Fruit fly (Drosophila melanogaster) whole organism, embryonic: Measurements from ENCODE around the gene Ekar.

Source experiments
- Aef1 ChIP-seq: fragments of 200-800 bp; sonication (Bioruptor generic); IDR thresholded peaks from 3 replicates; pipeline ENCODE4 v1.3.6; 2022; ENCODE audit warnings: missing biosample characterization, missing genetic modification characterization
- CG10267 ChIP-seq: fragments of 200-800 bp; sonication (Bioruptor generic); optimal IDR thresholded peaks from 2 replicates; lab custom pipeline; 2018; ENCODE audit warnings: missing biosample characterization, mild to moderate bottlenecking, missing genetic modification characterization, moderate library complexity
- CG10274 ChIP-seq: fragments of 200-800 bp; sonication (Bioruptor generic); optimal IDR thresholded peaks from 3 replicates; lab custom pipeline; 2017; ENCODE audit warnings: missing biosample characterization, mild to moderate bottlenecking, missing genetic modification characterization
- CG12659 ChIP-seq: fragments of 200-800 bp; sonication (Bioruptor generic); optimal IDR thresholded peaks from 3 replicates; lab custom pipeline; 2017; ENCODE audit warnings: mild to moderate bottlenecking, missing biosample characterization, missing genetic modification reagents, missing genetic modification characterization
- CG13775 ChIP-seq: fragments of 200-800 bp; sonication (Bioruptor generic); optimal IDR thresholded peaks from 3 replicates; lab custom pipeline; 2017; ENCODE audit warnings: missing biosample characterization, mild to moderate bottlenecking, missing genetic modification characterization
- CG14710 ChIP-seq: fragments of 200-800 bp; sonication (Bioruptor generic); optimal IDR thresholded peaks from 3 replicates; lab custom pipeline; 2019; ENCODE audit warnings: missing biosample characterization, mild to moderate bottlenecking, missing genetic modification characterization, moderate library complexity
- CG1603 ChIP-seq: fragments of 200-800 bp; sonication (Bioruptor generic); optimal IDR thresholded peaks from 2 replicates; lab custom pipeline; 2019; ENCODE audit warnings: missing biosample characterization, mild to moderate bottlenecking, missing genetic modification characterization, moderate library complexity
- CG16813 ChIP-seq: fragments of 200-800 bp; sonication (Bioruptor generic); IDR thresholded peaks from 3 replicates; pipeline ENCODE4 v1.3.6; 2022; ENCODE audit warnings: missing biosample characterization, missing genetic modification characterization; ENCODE audit not compliant: partially characterized antibody
- CG18262 ChIP-seq: fragments of 200-800 bp; optimal IDR thresholded peaks from 3 replicates; lab custom pipeline; 2019; ENCODE audit warnings: missing biosample characterization, mild to moderate bottlenecking, missing genetic modification characterization, moderate library complexity
- CG2116 ChIP-seq: fragments of 200-800 bp; sonication (Bioruptor generic); optimal IDR thresholded peaks from 3 replicates; lab custom pipeline; 2018; ENCODE audit warnings: missing biosample characterization, mild to moderate bottlenecking, missing genetic modification characterization
- CG2129 ChIP-seq: fragments of 200-800 bp; sonication (Bioruptor generic); IDR thresholded peaks from 2 replicates; pipeline ENCODE4 v1.3.6; 2022; ENCODE audit warnings: missing biosample characterization, missing genetic modification characterization; ENCODE audit not compliant: partially characterized antibody
- CG2712 ChIP-seq: fragments of 200-800 bp; optimal IDR thresholded peaks from 3 replicates; lab custom pipeline; 2019; ENCODE audit warnings: missing biosample characterization, mild to moderate bottlenecking, missing genetic modification characterization, moderate library complexity
- CG30403 ChIP-seq: fragments of 200-800 bp; sonication (Bioruptor generic); optimal IDR thresholded peaks from 3 replicates; lab custom pipeline; 2016; ENCODE audit warnings: missing biosample characterization, missing genetic modification characterization
- CG32767 ChIP-seq: fragments of 200-800 bp; sonication (Bioruptor generic); IDR thresholded peaks from 2 replicates; pipeline ENCODE4 v1.3.6; 2022; ENCODE audit warnings: missing biosample characterization, missing genetic modification characterization
- CG32772 ChIP-seq: fragments of 200-800 bp; sonication (Bioruptor generic); IDR thresholded peaks from 2 replicates; pipeline ENCODE4 v1.3.6; 2022; ENCODE audit warnings: missing biosample characterization, missing genetic modification characterization
- CG33557 ChIP-seq: fragments of 200-800 bp; sonication (Bioruptor generic); optimal IDR thresholded peaks from 2 replicates; lab custom pipeline; 2019; ENCODE audit warnings: missing biosample characterization, mild to moderate bottlenecking, missing genetic modification characterization, moderate library complexity
- CG34224 ChIP-seq: fragments of 200-800 bp; sonication (Bioruptor generic); IDR thresholded peaks from 3 replicates; pipeline ENCODE4 v1.3.6; 2022; ENCODE audit warnings: missing biosample characterization, missing genetic modification characterization; ENCODE audit not compliant: partially characterized antibody
- CG3995 ChIP-seq: fragments of 200-800 bp; sonication (Bioruptor generic); optimal IDR thresholded peaks from 3 replicates; lab custom pipeline; 2016; ENCODE audit warnings: missing biosample characterization, missing genetic modification characterization
- CG4282 ChIP-seq: fragments of 200-800 bp; sonication (Bioruptor generic); optimal IDR thresholded peaks from 2 replicates; lab custom pipeline; 2016; ENCODE audit warnings: missing biosample characterization, missing genetic modification characterization
- CG4424 ChIP-seq: fragments of 200-800 bp; sonication (Bioruptor generic); optimal IDR thresholded peaks from 3 replicates; lab custom pipeline; 2016; ENCODE audit warnings: missing biosample characterization, missing genetic modification characterization
- CG4617 ChIP-seq: fragments of 200-800 bp; sonication (Bioruptor generic); optimal IDR thresholded peaks from 3 replicates; lab custom pipeline; 2016; ENCODE audit warnings: missing biosample characterization, missing genetic modification characterization, borderline replicate concordance
- CkIIα-i1 ChIP-seq: fragments of 200-800 bp; sonication (Bioruptor generic); IDR thresholded peaks from 2 replicates; pipeline ENCODE4 v1.3.6; 2022; ENCODE audit warnings: missing biosample characterization, missing genetic modification characterization
- D19A ChIP-seq: fragments of 200-800 bp; optimal IDR thresholded peaks from 3 replicates; lab custom pipeline; 2019; ENCODE audit warnings: missing biosample characterization, mild to moderate bottlenecking, missing genetic modification characterization, moderate library complexity
- Eip74EF ChIP-seq, 2 experiments: fragments of 200-800 bp in 1 of 2; fragments of >200 bp in 1 of 2; sonication (Bioruptor generic) in 1 of 2; optimal IDR thresholded peaks; 2 replicates each; lab custom pipeline; 2017 to 2019; ENCODE audit warnings: missing biosample characterization in 2 of 2, missing genetic modification characterization in 2 of 2, mild to moderate bottlenecking in 1 of 2, moderate library complexity in 1 of 2
- NK7.1 ChIP-seq: fragments of 200-800 bp; sonication (Bioruptor generic); optimal IDR thresholded peaks from 3 replicates; lab custom pipeline; 2016; ENCODE audit warnings: missing biosample characterization, missing genetic modification characterization
- Scr ChIP-seq: fragments of 200-800 bp; sonication (Bioruptor generic); IDR thresholded peaks from 2 replicates; pipeline ENCODE4 v1.3.6; 2022; ENCODE audit warnings: missing biosample characterization, missing genetic modification characterization; ENCODE audit not compliant: partially characterized antibody
- Ssrp ChIP-seq: fragments of 200-800 bp; sonication (Bioruptor generic); optimal IDR thresholded peaks from 2 replicates; lab custom pipeline; 2018; ENCODE audit warnings: missing biosample characterization, mild to moderate bottlenecking, missing genetic modification characterization, moderate library complexity
- Xbp1 ChIP-seq: fragments of 200-800 bp; sonication (Bioruptor generic); optimal IDR thresholded peaks from 3 replicates; lab custom pipeline; 2016; ENCODE audit warnings: missing biosample characterization, mild to moderate bottlenecking, missing genetic modification characterization
- az2 ChIP-seq: fragments of 200-800 bp; sonication (Bioruptor generic); optimal IDR thresholded peaks from 3 replicates; lab custom pipeline; 2016; ENCODE audit warnings: missing biosample characterization, missing genetic modification characterization
- bsh ChIP-seq, 2 experiments: fragments of 200-800 bp; sonication (Bioruptor generic); optimal IDR thresholded peaks; 2 replicates each; lab custom pipeline; 2017 to 2018; ENCODE audit warnings: mild to moderate bottlenecking in 2 of 2, missing biosample characterization in 2 of 2, missing genetic modification characterization in 2 of 2, moderate library complexity in 1 of 2
- dmrt11E ChIP-seq: fragments of 200-800 bp; sonication (Bioruptor generic); optimal IDR thresholded peaks from 3 replicates; lab custom pipeline; 2018; ENCODE audit warnings: missing biosample characterization, mild to moderate bottlenecking, missing genetic modification characterization, moderate library complexity
- dpn ChIP-seq, 2 experiments: fragments of 200-800 bp; sonication (Bioruptor generic); optimal IDR thresholded peaks; 3 replicates each; lab custom pipeline; 2016; ENCODE audit warnings: missing biosample characterization in 2 of 2, missing genetic modification characterization in 2 of 2
- gfzf ChIP-seq: fragments of 200-800 bp; sonication (Bioruptor generic); optimal IDR thresholded peaks from 2 replicates; lab custom pipeline; 2016; ENCODE audit warnings: missing biosample characterization, mild to moderate bottlenecking, missing genetic modification characterization, moderate library complexity
- ind ChIP-seq: fragments of 200-800 bp; sonication (Bioruptor generic); optimal IDR thresholded peaks from 3 replicates; lab custom pipeline; 2016; ENCODE audit warnings: missing biosample characterization, missing genetic modification characterization
- jigr1 ChIP-seq: fragments of 200-800 bp; sonication (Bioruptor generic); IDR thresholded peaks from 3 replicates; pipeline ENCODE4 v1.3.6; 2022; ENCODE audit warnings: missing biosample characterization, missing genetic modification characterization
- lab ChIP-seq: fragments of 200-800 bp; sonication (Bioruptor generic); optimal IDR thresholded peaks from 3 replicates; lab custom pipeline; 2017; ENCODE audit warnings: missing biosample characterization, missing genetic modification characterization, mild to moderate bottlenecking, moderate library complexity, missing genetic modification reagents
- lola ChIP-seq, 3 experiments: fragments of >200 bp in 2 of 3; fragments of 200-800 bp in 1 of 3; sonication (Bioruptor generic) in 1 of 3; optimal IDR thresholded peaks; 2 replicates each; lab custom pipeline; 2017 to 2019; ENCODE audit warnings: missing biosample characterization in 3 of 3, missing genetic modification characterization in 3 of 3, mild to moderate bottlenecking in 1 of 3, moderate library complexity in 1 of 3
- mam ChIP-seq: fragments of 200-800 bp; sonication (Bioruptor generic); optimal IDR thresholded peaks from 3 replicates; lab custom pipeline; 2016; ENCODE audit warnings: missing biosample characterization, missing genetic modification characterization
- pfk ChIP-seq: fragments of 200-800 bp; sonication (Bioruptor generic); optimal IDR thresholded peaks from 2 replicates; lab custom pipeline; 2018; ENCODE audit warnings: missing biosample characterization, mild to moderate bottlenecking, missing genetic modification characterization, moderate library complexity
- pnt ChIP-seq: fragments of 200-800 bp; sonication (Bioruptor generic); optimal IDR thresholded peaks from 3 replicates; lab custom pipeline; 2016; ENCODE audit warnings: missing biosample characterization, missing genetic modification characterization
- pzg ChIP-seq: fragments of 200-800 bp; sonication (Bioruptor generic); optimal IDR thresholded peaks from 3 replicates; lab custom pipeline; 2018; ENCODE audit warnings: missing biosample characterization, mild to moderate bottlenecking, missing genetic modification characterization, moderate library complexity
- row ChIP-seq: fragments of 200-800 bp; sonication (Bioruptor generic); IDR thresholded peaks from 3 replicates; pipeline ENCODE4 v1.3.6; 2022; ENCODE audit warnings: missing biosample characterization, missing genetic modification characterization
- sens ChIP-seq: fragments of 200-800 bp; sonication (Bioruptor generic); peaks from one replicate; lab custom pipeline; 2016; ENCODE audit warnings: missing biosample characterization, missing genetic modification characterization
- sim ChIP-seq: fragments of 200-800 bp; sonication (Bioruptor generic); IDR thresholded peaks from 2 replicates; pipeline ENCODE4 v1.3.6; 2022; ENCODE audit warnings: missing biosample characterization, missing genetic modification characterization
- sug ChIP-seq: fragments of 200-800 bp; optimal IDR thresholded peaks from 2 replicates; lab custom pipeline; 2019; ENCODE audit warnings: missing biosample characterization, mild to moderate bottlenecking, missing genetic modification characterization, moderate library complexity
- tio ChIP-seq: fragments of 200-800 bp; sonication (Bioruptor generic); optimal IDR thresholded peaks from 2 replicates; lab custom pipeline; 2017; ENCODE audit warnings: missing biosample characterization, missing genetic modification characterization, inconsistent platforms
- ttk ChIP-seq: fragments of 200-800 bp; sonication (Bioruptor generic); IDR thresholded peaks from 2 replicates; pipeline ENCODE4 v2.1.2; 2022; ENCODE audit warnings: missing biosample characterization, missing genetic modification characterization
- zen ChIP-seq: fragments of 200-800 bp; sonication (Bioruptor generic); optimal IDR thresholded peaks from 3 replicates; lab custom pipeline; 2018; ENCODE audit warnings: missing biosample characterization, mild to moderate bottlenecking, missing genetic modification characterization, moderate library complexity

The Ekar gene

DNA sequence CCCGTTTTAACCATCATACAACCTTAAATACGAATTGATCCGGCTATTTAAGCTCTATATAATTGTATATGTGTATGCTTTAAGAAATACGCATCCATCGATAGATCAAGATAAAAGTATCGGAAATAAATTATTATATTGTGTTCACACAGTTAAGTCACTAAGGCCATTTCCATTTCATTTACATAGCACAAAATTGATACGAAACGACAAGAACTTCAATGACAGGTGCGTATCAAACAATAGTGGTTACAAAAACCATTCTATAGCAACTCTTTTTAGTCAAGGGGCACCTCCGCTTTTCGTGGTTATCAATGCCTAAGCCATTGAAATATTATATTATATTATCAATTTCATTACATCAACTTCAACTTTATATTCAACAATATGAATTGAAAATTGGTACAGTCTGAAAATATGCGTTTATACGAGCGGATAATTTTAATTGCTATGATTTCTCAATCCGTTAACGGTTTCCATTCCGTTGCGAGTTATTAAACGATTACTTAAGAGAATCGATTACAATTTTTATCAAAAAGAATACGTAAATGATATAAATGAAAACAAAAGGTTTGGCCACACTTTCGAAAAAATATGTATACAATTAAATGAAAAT lies 16.8 kb upstream of the Ekar start, which contains the start of the genes CG46466 and Slip1 (continued):
- TF ChIP-seq CG12659 (GFP tag; lab: Kevin White, UChicago) (peak; percentile 52), mam (peak; percentile 9), CG4424 (GFP tag; lab: Kevin White, UChicago) (peak; percentile 27), CG1603 (tag; lab: Kevin White, UChicago) (peak; percentile 79), Aef1 (GFP tag; lab: Robert Waterston, UW) (no peak), lab (GFP tag; lab: Kevin White, UChicago) (no peak), CG32772 (GFP tag; lab: Robert Waterston, UW) (no peak), lola (GFP tag; optimal IDR thresholded peaks at IDR 0.05; lab: Kevin White, UChicago) (peak in 2 of 3 experiments; percentile 27 to 87), CG32767 (GFP tag; lab: Robert Waterston, UW) (peak; percentile 42; the same call in 1 of the 2 replicates), CG4617 (GFP tag; lab: Kevin White, UChicago) (peak; percentile 13), sens (peak; percentile 65), CG30403 (GFP tag; lab: Kevin White, UChicago) (peak; percentile 31), Scr (peak; percentile 34; the same call in 1 of the 2 replicates), CG18262 (tag; lab: Kevin White, UChicago) (peak; percentile 32), row (GFP tag; lab: Robert Waterston, UW) (peak; percentile 76), jigr1 (GFP tag; lab: Robert Waterston, UW) (no peak), Xbp1 (GFP tag; lab: Kevin White, UChicago) (peak; percentile 28), D19A (tag; lab: Kevin White, UChicago) (peak; percentile 36), CG10267 (tag; lab: Kevin White, UChicago) (peak; percentile 25), CG3995 (GFP tag; lab: Kevin White, UChicago) (peak; percentile 37), CG33557 (GFP tag; lab: Kevin White, UChicago) (peak; percentile 29), CG34224 (GFP tag; lab: Robert Waterston, UW) (0 out of 3 replicates have a peak, but pooled peaks have one; percentile 2), sim (GFP tag; lab: Robert Waterston, UW) (no peak), CkIIα-i1 (no peak), zen (tag; lab: Kevin White, UChicago) (peak; percentile 38), tio (GFP tag; lab: Kevin White, UChicago) (peak; percentile 56), Ssrp (peak; percentile 33), pnt (GFP tag; lab: Kevin White, UChicago) (peak; percentile 13), CG14710 (tag; lab: Kevin White, UChicago) (peak; percentile 62), CG2129 (GFP tag; lab: Robert Waterston, UW) (no peak), ind (GFP tag; lab: Kevin White, UChicago) (peak; percentile 47), Eip74EF (GFP tag; optimal IDR thresholded peaks at IDR 0.05; lab: Kevin White, UChicago) (peak in 1 of 2 experiments; percentile 62), pfk (GFP tag; lab: Kevin White, UChicago) (peak; percentile 3), ttk (GFP tag; lab: Robert Waterston, UW) (no peak), dmrt11E (tag; lab: Kevin White, UChicago) (peak; percentile 26), CG4282 (GFP tag; lab: Kevin White, UChicago) (no peak), pzg (GFP tag; lab: Kevin White, UChicago) (peak; percentile 30), CG2712 (peak; percentile 28), gfzf (GFP tag; lab: Kevin White, UChicago) (peak; percentile 47), sug (peak; percentile 16), bsh (GFP tag; optimal IDR thresholded peaks at IDR 0.05; lab: Kevin White, UChicago) (peak in 1 of 2 experiments; percentile 11), CG16813 (GFP tag; lab: Robert Waterston, UW) (0 out of 3 replicates have a peak, but pooled peaks have one; percentile 38), dpn (GFP tag; optimal IDR thresholded peaks at IDR 0.05; lab: Kevin White, UChicago) (peak in 1 of 2 experiments; percentile 18), az2 (GFP tag; lab: Kevin White, UChicago) (peak; percentile 6), CG13775 (peak; percentile 31), NK7.1 (GFP tag; lab: Kevin White, UChicago) (no peak), CG10274 (GFP tag; lab: Kevin White, UChicago) (no peak), CG2116 (GFP tag; lab: Kevin White, UChicago) (peak; percentile 44)
